Worm (Caenorhabditis elegans) whole organism, L2 larva: ENCODE measurements around the gene C14C11.4.

Experiments used
- F13H6.1 ChIP-seq: sonication (generic microtip); optimal IDR thresholded peaks from 2 replicates; lab custom pipeline; 2016; ENCODE audit warnings: missing genetic modification characterization, missing compliant biosample characterization
- R02D3.7 ChIP-seq: fragments of 150-350 bp; optimal IDR thresholded peaks from 2 replicates; lab custom pipeline; 2014; ENCODE audit warnings: missing biosample characterization, missing genetic modification characterization
- Y55F3AM.14 ChIP-seq: fragments of 200-800 bp; sonication (Bioruptor generic); optimal IDR thresholded peaks from 2 replicates; lab custom pipeline; 2018; ENCODE audit warnings: mild to moderate bottlenecking, missing genetic modification characterization, missing compliant biosample characterization
- alr-1 ChIP-seq: fragments of 150-350 bp; optimal IDR thresholded peaks from 2 replicates; lab custom pipeline; 2014; ENCODE audit warnings: missing biosample characterization, missing genetic modification characterization
- aly-2 ChIP-seq: fragments of 150-350 bp; optimal IDR thresholded peaks from 2 replicates; lab custom pipeline; 2014; ENCODE audit warnings: missing biosample characterization, missing genetic modification characterization
- ama-1 ChIP-seq: fragments of 150-350 bp; optimal IDR thresholded peaks from 2 replicates; lab custom pipeline; 2018; ENCODE audit warnings: inconsistent platforms
- blmp-1 ChIP-seq: sonication (generic microtip); optimal IDR thresholded peaks from 2 replicates; lab custom pipeline; 2017; ENCODE audit warnings: missing genetic modification characterization, mild to moderate bottlenecking, missing compliant biosample characterization, antibody characterized with exemption, moderate library complexity; ENCODE audit not compliant: insufficient read depth
- crh-2 ChIP-seq: sonication (generic microtip); optimal IDR thresholded peaks from 2 replicates; lab custom pipeline; 2017; ENCODE audit warnings: missing biosample characterization, missing genetic modification characterization
- egl-27 ChIP-seq: sonication (generic microtip); optimal IDR thresholded peaks from 3 replicates; lab custom pipeline; 2017; ENCODE audit warnings: missing biosample characterization, missing genetic modification reagents, missing genetic modification characterization
- elt-3 ChIP-seq: sonication (generic microtip); optimal IDR thresholded peaks from 2 replicates; lab custom pipeline; 2017; ENCODE audit warnings: missing biosample characterization, missing genetic modification characterization
- fos-1 ChIP-seq: fragments of 150-350 bp; optimal IDR thresholded peaks from 2 replicates; lab custom pipeline; 2014; ENCODE audit warnings: missing biosample characterization, missing genetic modification characterization
- gmeb-1 ChIP-seq: fragments of 150-350 bp; optimal IDR thresholded peaks from 2 replicates; lab custom pipeline; 2014; ENCODE audit warnings: missing biosample characterization, missing genetic modification characterization
- lin-11 ChIP-seq: fragments of 150-350 bp; sonication (generic microtip); optimal IDR thresholded peaks from 2 replicates; lab custom pipeline; 2014; ENCODE audit warnings: missing biosample characterization, missing genetic modification characterization, inconsistent platforms, mixed read lengths
- lin-39 ChIP-seq: fragments of 150-350 bp; optimal IDR thresholded peaks from 2 replicates; lab custom pipeline; 2014; ENCODE audit warnings: missing biosample characterization, missing genetic modification reagents, missing genetic modification characterization
- lsy-2 ChIP-seq, 2 experiments: fragments of 150-350 bp in 1 of 2; sonication (generic microtip) in 1 of 2; optimal IDR thresholded peaks; 2 replicates each; lab custom pipeline; 2014 to 2017; ENCODE audit warnings: missing biosample characterization in 2 of 2, missing genetic modification characterization in 2 of 2
- mab-5 ChIP-seq: fragments of 150-350 bp; optimal IDR thresholded peaks from 2 replicates; lab custom pipeline; 2014; ENCODE audit warnings: missing biosample characterization, missing genetic modification characterization
- mbf-1 ChIP-seq: sonication (generic microtip); optimal IDR thresholded peaks from 2 replicates; lab custom pipeline; 2017; ENCODE audit warnings: missing biosample characterization, missing genetic modification characterization
- nhr-10 ChIP-seq: sonication (generic microtip); optimal IDR thresholded peaks from 2 replicates; lab custom pipeline; 2017; ENCODE audit warnings: missing biosample characterization, missing genetic modification characterization
- nhr-11 ChIP-seq: fragments of 150-350 bp; optimal IDR thresholded peaks from 2 replicates; lab custom pipeline; 2014; ENCODE audit warnings: missing biosample characterization, missing genetic modification characterization
- nhr-23 ChIP-seq: fragments of 150-350 bp; optimal IDR thresholded peaks from 2 replicates; lab custom pipeline; 2014; ENCODE audit warnings: missing biosample characterization, missing genetic modification reagents, missing genetic modification characterization
- nhr-237 ChIP-seq: fragments of 150-350 bp; optimal IDR thresholded peaks from 2 replicates; lab custom pipeline; 2014; ENCODE audit warnings: missing biosample characterization, missing genetic modification characterization
- nhr-25 ChIP-seq: fragments of 150-350 bp; sonication (generic microtip); optimal IDR thresholded peaks from 3 replicates; lab custom pipeline; 2014; ENCODE audit warnings: missing biosample characterization, missing genetic modification characterization
- peb-1 ChIP-seq: fragments of 150-350 bp; optimal IDR thresholded peaks from 2 replicates; lab custom pipeline; 2014; ENCODE audit warnings: missing biosample characterization, missing genetic modification characterization
- sem-4 ChIP-seq: fragments of 150-350 bp; optimal IDR thresholded peaks from 2 replicates; lab custom pipeline; 2014; ENCODE audit warnings: missing biosample characterization, missing genetic modification reagents, missing genetic modification characterization
- skn-1 ChIP-seq: sonication (generic microtip); optimal IDR thresholded peaks from 2 replicates; lab custom pipeline; 2017; ENCODE audit warnings: missing biosample characterization, missing genetic modification characterization
- sma-3 ChIP-seq: sonication (generic microtip); optimal IDR thresholded peaks from 2 replicates; lab custom pipeline; 2016; ENCODE audit warnings: missing genetic modification reagents, missing genetic modification characterization, missing compliant biosample characterization
- sma-9 ChIP-seq, 2 experiments: fragments of 150-350 bp in 1 of 2; sonication (generic microtip) in 1 of 2; optimal IDR thresholded peaks; 2 replicates each; lab custom pipeline; 2014 to 2016; ENCODE audit warnings: missing genetic modification characterization in 2 of 2, mild to moderate bottlenecking in 1 of 2, missing biosample characterization in 1 of 2, missing compliant biosample characterization in 1 of 2, missing genetic modification reagents in 1 of 2, moderate library complexity in 1 of 2
- snpc-4 ChIP-seq: fragments of 150-350 bp; optimal IDR thresholded peaks from 2 replicates; lab custom pipeline; 2014; ENCODE audit warnings: missing biosample characterization, missing genetic modification characterization
- unc-55 ChIP-seq: fragments of 150-350 bp; sonication (generic microtip); optimal IDR thresholded peaks from 3 replicates; lab custom pipeline; 2014; ENCODE audit warnings: missing biosample characterization, missing genetic modification reagents, missing genetic modification characterization
- ztf-1 ChIP-seq: fragments of 200-800 bp; sonication (Bioruptor generic); conservative IDR thresholded peaks from 2 replicates; pipeline ENCODE4 v1.3.6; 2022; ENCODE audit warnings: missing genetic modification characterization, missing compliant biosample characterization

Gene C14C11.4

DNA sequence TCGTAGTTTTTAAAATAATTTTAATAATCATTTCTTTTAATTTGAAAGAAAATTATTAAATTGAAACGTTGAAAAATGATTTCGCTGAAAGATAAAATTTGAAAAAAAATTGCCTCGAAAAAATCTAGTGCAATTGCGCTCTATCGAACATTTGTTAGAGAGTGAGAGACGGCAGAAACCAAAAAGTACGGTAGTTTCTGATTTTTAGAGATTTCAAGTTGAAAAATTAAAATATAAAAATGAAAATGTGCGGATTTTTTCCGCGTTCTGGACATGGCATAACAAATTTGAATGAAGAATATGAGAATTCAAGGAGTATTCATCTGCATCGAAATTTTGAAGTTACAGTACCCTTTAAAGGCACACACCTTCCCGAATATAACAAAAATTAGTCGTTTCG is 28.0 kb upstream of the C14C11.4 start:
- TF ChIP-seq R02D3.7 (tag; lab: Kevin White, UChicago) = no peak
- no peak for TF ChIP-seq F13H6.1
- TF ChIP-seq elt-3 (tag; lab: Kevin White, UChicago) = no peak
- no peak for TF ChIP-seq nhr-237 (tag; lab: Kevin White, UChicago)
- TF ChIP-seq nhr-25 = no peak
- no peak for TF ChIP-seq mab-5 (tag; lab: Kevin White, UChicago)
- peak in 1 of 2 experiments; percentile 73 for TF ChIP-seq lsy-2 (tag; optimal IDR thresholded peaks at IDR 0.05; lab: Kevin White, UChicago)
- TF ChIP-seq skn-1 (tag; lab: Kevin White, UChicago) = no peak
- no peak for TF ChIP-seq sem-4
- peak; percentile 48 for TF ChIP-seq unc-55 (GFP tag; lab: Kevin White, UChicago)

DNA sequence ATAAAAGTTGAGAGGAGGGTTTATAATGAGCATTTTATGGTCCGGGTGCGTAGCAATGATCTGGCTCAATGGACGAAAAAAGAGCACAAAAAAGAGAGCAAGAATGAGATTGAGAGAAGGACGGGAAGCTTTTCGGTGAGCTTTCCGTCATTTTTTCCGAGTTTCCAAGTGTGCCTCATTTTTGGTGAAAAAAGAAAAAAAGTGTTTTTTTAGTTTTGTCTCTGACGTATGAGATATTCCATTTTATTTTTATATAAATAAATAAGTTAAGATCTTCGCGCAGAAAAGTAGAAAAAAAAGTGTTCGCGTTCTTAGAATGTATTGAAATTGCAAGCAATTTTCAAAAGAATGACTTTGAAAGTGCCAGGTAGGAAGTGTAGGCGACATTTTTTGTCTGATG is 27.4 kb upstream of the C14C11.4 start, which contains the start of gene memb-2:
memb-2 (minus strand) TSS at position 101 of the 400 bp plus-strand sequence.
- TF ChIP-seq Y55F3AM.14 (GFP tag; lab: Kevin White, UChicago) (no peak), elt-3 (tag; lab: Kevin White, UChicago) (no peak), aly-2 (tag; lab: Kevin White, UChicago) (no peak)

DNA sequence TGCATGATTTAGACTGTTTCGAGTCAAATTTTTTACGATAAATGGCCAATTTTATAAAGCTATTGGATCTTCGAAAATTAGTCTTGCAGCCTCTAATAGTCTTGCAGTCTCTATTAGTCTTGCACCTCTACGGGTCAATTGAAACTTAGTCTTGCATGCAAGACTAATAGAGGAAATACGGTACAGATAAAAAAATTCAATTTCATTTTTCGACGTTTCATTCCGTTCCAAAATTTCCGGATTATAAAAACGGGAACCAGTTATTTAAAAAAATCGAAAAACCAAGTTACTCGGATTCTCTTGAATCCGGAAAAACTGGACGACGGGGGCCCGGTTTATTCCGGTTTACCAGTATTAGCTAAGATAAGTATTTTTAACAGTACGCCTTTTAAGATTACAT is 26.0 kb upstream of the C14C11.4 start, which contains the start of gene M03E7.1:
M03E7.1 (plus strand) TSS at position 301 of the 400 bp plus-strand sequence.
- TF ChIP-seq sem-4 (no peak), fos-1 (tag; lab: Kevin White, UChicago) (no peak), gmeb-1 (tag; lab: Kevin White, UChicago) (no peak), mbf-1 (tag; lab: Kevin White, UChicago) (no peak), blmp-1 (no peak), sma-9 (GFP tag; optimal IDR thresholded peaks at IDR 0.05; lab: Kevin White, UChicago) (no peak), sma-9 (tag; optimal IDR thresholded peaks at IDR 0.05; lab: Kevin White, UChicago) (no peak), lin-39 (tag; lab: Kevin White, UChicago) (no peak), R02D3.7 (tag; lab: Kevin White, UChicago) (no peak), alr-1 (tag; lab: Kevin White, UChicago) (no peak), ama-1 (lab: Kevin White, UChicago) (no peak), skn-1 (tag; lab: Kevin White, UChicago) (no peak), nhr-10 (tag; lab: Kevin White, UChicago) (no peak), peb-1 (tag; lab: Kevin White, UChicago) (no peak), nhr-11 (tag; lab: Kevin White, UChicago) (no peak), snpc-4 (tag; lab: Kevin White, UChicago) (no peak), lin-11 (tag; lab: Kevin White, UChicago) (no peak), egl-27 (tag; lab: Kevin White, UChicago) (no peak), crh-2 (tag; lab: Kevin White, UChicago) (no peak), Y55F3AM.14 (GFP tag; lab: Kevin White, UChicago) (no peak), ztf-1 (GFP tag; lab: Robert Waterston, UW) (no peak)

DNA sequence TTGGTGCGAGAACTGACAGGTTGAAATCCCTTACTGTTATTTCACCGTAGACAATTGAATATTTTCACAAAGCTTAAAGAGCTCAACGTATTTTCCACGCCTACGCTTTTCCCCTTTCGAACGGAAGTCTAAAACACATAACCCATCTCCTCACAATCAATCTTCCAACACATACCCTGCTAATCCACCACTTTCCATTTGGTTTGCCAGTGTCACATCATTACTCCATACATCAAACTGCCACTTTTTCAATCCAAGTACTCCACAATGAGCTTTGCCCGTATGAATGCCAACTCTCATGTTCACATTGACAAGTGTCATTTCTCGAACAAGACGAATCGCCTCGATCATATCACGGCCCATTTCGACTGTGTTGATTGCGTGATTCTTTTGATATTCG is 19.4 kb upstream of the C14C11.4 start:
- no peak for TF ChIP-seq fos-1 (tag; lab: Kevin White, UChicago)
- TF ChIP-seq mab-5 (tag; lab: Kevin White, UChicago) = peak; percentile 4
- no peak for TF ChIP-seq sma-3 (GFP tag; lab: Kevin White, UChicago)
- TF ChIP-seq lsy-2 (tag; optimal IDR thresholded peaks at IDR 0.05; lab: Kevin White, UChicago) = no peak
- no peak for TF ChIP-seq nhr-23 (tag; lab: Kevin White, UChicago)

DNA sequence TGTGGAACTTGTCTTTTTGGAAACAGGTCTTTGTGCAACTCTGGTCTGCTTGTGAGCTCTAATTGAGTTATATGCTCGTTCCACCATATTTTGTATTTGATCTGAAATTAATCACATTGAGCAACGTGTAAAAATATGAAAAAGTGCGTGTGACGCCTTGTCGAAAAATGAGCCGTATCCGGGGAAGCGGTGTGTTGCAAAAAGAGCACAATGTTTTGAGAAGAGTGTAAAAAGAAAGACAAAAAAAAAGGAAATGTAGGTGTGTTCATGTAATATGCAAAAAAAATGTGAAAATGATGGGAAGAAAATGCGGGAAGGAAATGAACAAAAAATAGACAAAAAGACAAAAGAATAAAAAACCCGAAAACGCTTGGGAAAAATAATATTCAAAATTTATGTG is 16.6 kb upstream of the C14C11.4 start, which contains the start of gene acy-4:
acy-4 (minus strand) TSS at position 101 of the 400 bp plus-strand sequence.
- no peak for TF ChIP-seq nhr-25
- TF ChIP-seq snpc-4 (tag; lab: Kevin White, UChicago) = no peak
- TF ChIP-seq unc-55 (GFP tag; lab: Kevin White, UChicago) = peak; percentile 9
- TF ChIP-seq sem-4 = no peak

DNA sequence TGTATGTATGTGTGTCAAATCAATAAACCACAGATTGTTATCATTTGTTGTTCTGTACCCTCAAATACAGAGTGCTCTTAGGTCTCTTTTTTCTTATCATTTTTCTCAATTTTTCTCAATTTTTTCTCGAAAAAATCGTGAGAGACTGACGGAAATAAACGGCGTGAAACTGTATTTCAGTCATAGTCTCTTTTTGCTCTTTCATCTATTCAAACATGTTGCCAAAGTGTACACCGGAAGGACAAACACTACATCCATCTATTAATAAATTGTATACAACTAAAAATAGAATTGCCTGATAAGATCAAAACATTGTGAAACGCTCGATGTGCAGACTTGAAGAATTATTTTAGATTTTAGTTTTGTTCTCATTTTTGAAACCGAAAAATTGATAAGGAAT is 13.0 kb upstream of the C14C11.4 start:
- TF ChIP-seq blmp-1 (no peak), fos-1 (tag; lab: Kevin White, UChicago) (peak; percentile 27)
